Worm (Caenorhabditis elegans) whole organism, mixed stage, embryonic: ENCODE results near the gene sre-21.

Experiments
- blmp-1 ChIP-seq: fragments of 150-350 bp; optimal IDR thresholded peaks from 2 replicates; lab custom pipeline; 2014; ENCODE audit warnings: missing biosample characterization, missing genetic modification characterization
- ces-1 ChIP-seq: fragments of 150-350 bp; optimal IDR thresholded peaks from 2 replicates; lab custom pipeline; 2014; ENCODE audit warnings: missing biosample characterization, missing genetic modification reagents, missing genetic modification characterization
- nhr-28 ChIP-seq: fragments of 150-350 bp; optimal IDR thresholded peaks from 2 replicates; lab custom pipeline; 2014; ENCODE audit warnings: missing biosample characterization, missing genetic modification characterization
- pha-4 ChIP-seq: fragments of 150-350 bp; optimal IDR thresholded peaks from 2 replicates; lab custom pipeline; 2018; ENCODE audit warnings: missing biosample characterization, missing genetic modification reagents, missing genetic modification characterization
- unc-39 ChIP-seq: fragments of 150-350 bp; optimal IDR thresholded peaks from 2 replicates; lab custom pipeline; 2014; ENCODE audit warnings: missing biosample characterization, missing genetic modification characterization

- TF ChIP-seq blmp-1 (tag; lab: Kevin White, UChicago) (no peak), pha-4 (no peak), ces-1 (GFP tag; lab: Kevin White, UChicago) (no peak), nhr-28 (tag; lab: Kevin White, UChicago) (no peak), unc-39 (tag; lab: Kevin White, UChicago) (no peak)
These were observed 46.7 kb upstream of the sre-21 start for ce11 chrV:17819704-17820103.
